Fruit fly (Drosophila melanogaster) whole organism, adult: ENCODE measurements around the gene CG14883.

Source experiments
- CG11617 ChIP-seq: fragments of 200-800 bp; sonication (Bioruptor generic); optimal IDR thresholded peaks from 2 replicates; lab custom pipeline; 2017; ENCODE audit warnings: mild to moderate bottlenecking, missing biosample characterization, missing genetic modification reagents, missing genetic modification characterization
- CG12768 ChIP-seq: fragments of 200-800 bp; sonication (Bioruptor generic); optimal IDR thresholded peaks from 2 replicates; lab custom pipeline; 2017; ENCODE audit warnings: missing biosample characterization, missing genetic modification characterization, mild to moderate bottlenecking, moderate library complexity, missing genetic modification reagents
- CG14711 ChIP-seq: fragments of 200-800 bp; sonication (Bioruptor generic); optimal IDR thresholded peaks from 2 replicates; lab custom pipeline; 2018; ENCODE audit warnings: missing biosample characterization, mild to moderate bottlenecking, missing genetic modification characterization, moderate library complexity
- CG1620 ChIP-seq: fragments of 200-800 bp; sonication (Bioruptor generic); optimal IDR thresholded peaks from 2 replicates; lab custom pipeline; 2016; ENCODE audit warnings: missing biosample characterization, missing genetic modification characterization
- CG33017 ChIP-seq: fragments of 200-800 bp; sonication (Bioruptor generic); optimal IDR thresholded peaks from 2 replicates; lab custom pipeline; 2018; ENCODE audit warnings: missing biosample characterization, mild to moderate bottlenecking, missing genetic modification characterization, moderate library complexity
- CG5204 ChIP-seq: fragments of 200-800 bp; sonication (Bioruptor generic); optimal IDR thresholded peaks from 2 replicates; lab custom pipeline; 2016; ENCODE audit warnings: missing biosample characterization, missing genetic modification characterization
- CG7045 ChIP-seq: fragments of 200-800 bp; sonication (Bioruptor generic); optimal IDR thresholded peaks from 2 replicates; lab custom pipeline; 2017; ENCODE audit warnings: missing biosample characterization, mild to moderate bottlenecking, missing genetic modification characterization
- CG7101 ChIP-seq: fragments of 200-800 bp; sonication (Bioruptor generic); optimal IDR thresholded peaks from 2 replicates; lab custom pipeline; 2018; ENCODE audit warnings: missing biosample characterization, mild to moderate bottlenecking, missing genetic modification characterization, moderate library complexity
- Clk ChIP-seq: fragments of 200-800 bp; sonication (Bioruptor generic); optimal IDR thresholded peaks from 2 replicates; lab custom pipeline; 2017; ENCODE audit warnings: missing biosample characterization, missing genetic modification characterization
- Crg-1 ChIP-seq: fragments of 200-800 bp; sonication (Bioruptor generic); optimal IDR thresholded peaks from 2 replicates; lab custom pipeline; 2016; ENCODE audit warnings: missing biosample characterization, missing genetic modification characterization
- Hr96 ChIP-seq: fragments of 200-800 bp; sonication (Bioruptor generic); optimal IDR thresholded peaks from 2 replicates; lab custom pipeline; 2016; ENCODE audit warnings: missing biosample characterization, missing genetic modification characterization
- Mnt ChIP-seq: fragments of 200-800 bp; sonication (Bioruptor generic); optimal IDR thresholded peaks from 2 replicates; lab custom pipeline; 2016; ENCODE audit warnings: missing biosample characterization, mild to moderate bottlenecking, missing genetic modification characterization
- bab1 ChIP-seq: fragments of 200-800 bp; sonication (Bioruptor generic); optimal IDR thresholded peaks from 3 replicates; lab custom pipeline; 2019; ENCODE audit warnings: missing biosample characterization, mild to moderate bottlenecking, missing genetic modification characterization, moderate library complexity
- cic ChIP-seq: fragments of 200-800 bp; sonication (Bioruptor generic); optimal IDR thresholded peaks from 2 replicates; lab custom pipeline; 2017; ENCODE audit warnings: missing biosample characterization, mild to moderate bottlenecking, missing genetic modification characterization, moderate library complexity
- cnc ChIP-seq, 2 experiments: fragments of >200 bp; optimal IDR thresholded peaks; 2 replicates each; lab custom pipeline; 2017
- kay ChIP-seq: fragments of 200-800 bp; sonication (Bioruptor generic); peaks from one replicate; lab custom pipeline; 2016; ENCODE audit warnings: missing biosample characterization, missing genetic modification characterization, borderline replicate concordance
- ovo ChIP-seq: fragments of 200-800 bp; sonication (Bioruptor generic); optimal IDR thresholded peaks from 2 replicates; lab custom pipeline; 2016; ENCODE audit warnings: missing biosample characterization, missing genetic modification characterization
- pad ChIP-seq: fragments of 200-800 bp; sonication (Bioruptor generic); optimal IDR thresholded peaks from 3 replicates; lab custom pipeline; 2017; ENCODE audit warnings: missing biosample characterization, missing genetic modification characterization, mild to moderate bottlenecking, moderate library complexity, missing genetic modification reagents
- tj ChIP-seq: fragments of 200-800 bp; sonication (Bioruptor generic); optimal IDR thresholded peaks from 3 replicates; lab custom pipeline; 2017; ENCODE audit warnings: missing biosample characterization, mild to moderate bottlenecking, missing genetic modification characterization, moderate library complexity
- toe ChIP-seq: fragments of 200-800 bp; sonication (Bioruptor generic); optimal IDR thresholded peaks from 2 replicates; lab custom pipeline; 2016; ENCODE audit warnings: missing biosample characterization, missing genetic modification characterization

CG14883 gene

dm6 chr3R:16468556-16468955 lies 12.7 kb downstream of the CG14883 start:
- no peak for TF ChIP-seq Clk (GFP tag; lab: Kevin White, UChicago)
- TF ChIP-seq bab1: no peak
- no peak for TF ChIP-seq CG7045 (GFP tag; lab: Kevin White, UChicago)
- no peak for TF ChIP-seq CG14711 (tag; lab: Kevin White, UChicago)
- TF ChIP-seq CG33017: no peak
- TF ChIP-seq Crg-1 (GFP tag; lab: Kevin White, UChicago): no peak
- TF ChIP-seq kay (GFP tag; lab: Kevin White, UChicago): no peak
- TF ChIP-seq cic (GFP tag; lab: Kevin White, UChicago): no peak
- TF ChIP-seq toe (GFP tag; lab: Kevin White, UChicago): no peak
- TF ChIP-seq pad: no peak
- no peak for TF ChIP-seq cnc (optimal IDR thresholded peaks at IDR 0.05; lab: Kevin White, UChicago)
- no peak for TF ChIP-seq CG5204
- no peak for TF ChIP-seq Mnt (GFP tag; lab: Kevin White, UChicago)
- no peak for TF ChIP-seq CG12768
- no peak for TF ChIP-seq CG7101 (tag; lab: Kevin White, UChicago)
- no peak for TF ChIP-seq Hr96

dm6 chr3R:16469501-16470263 lies 13.8 kb downstream of the CG14883 start, which contains the start of the genes CG42232 and CSN5:
Gene CG42232, minus strand, starts transcription at chr3R:16469663.
Gene CSN5, plus strand, starts transcription at chr3R:16470099.
- TF ChIP-seq CG11617 (peak; percentile 63), toe (GFP tag; lab: Kevin White, UChicago) (peak; percentile 68), CG14711 (tag; lab: Kevin White, UChicago) (peak; percentile 49), Clk (GFP tag; lab: Kevin White, UChicago) (no peak), cic (GFP tag; lab: Kevin White, UChicago) (no peak), cnc (optimal IDR thresholded peaks at IDR 0.05; lab: Kevin White, UChicago) (no peak), kay (GFP tag; lab: Kevin White, UChicago) (no peak), CG12768 (peak; percentile 35), bab1 (peak; percentile 48), Crg-1 (GFP tag; lab: Kevin White, UChicago) (no peak), pad (peak; percentile 11), Mnt (GFP tag; lab: Kevin White, UChicago) (no peak), CG7101 (tag; lab: Kevin White, UChicago) (peak; percentile 34), Hr96 (peak; percentile 31), tj (GFP tag; lab: Kevin White, UChicago) (peak; percentile 5), CG5204 (peak; percentile 53), CG7045 (GFP tag; lab: Kevin White, UChicago) (peak; percentile 31), CG33017 (no peak), ovo (GFP tag; lab: Kevin White, UChicago) (peak; percentile 23), CG1620 (GFP tag; lab: Kevin White, UChicago) (peak; percentile 40)

DNA sequence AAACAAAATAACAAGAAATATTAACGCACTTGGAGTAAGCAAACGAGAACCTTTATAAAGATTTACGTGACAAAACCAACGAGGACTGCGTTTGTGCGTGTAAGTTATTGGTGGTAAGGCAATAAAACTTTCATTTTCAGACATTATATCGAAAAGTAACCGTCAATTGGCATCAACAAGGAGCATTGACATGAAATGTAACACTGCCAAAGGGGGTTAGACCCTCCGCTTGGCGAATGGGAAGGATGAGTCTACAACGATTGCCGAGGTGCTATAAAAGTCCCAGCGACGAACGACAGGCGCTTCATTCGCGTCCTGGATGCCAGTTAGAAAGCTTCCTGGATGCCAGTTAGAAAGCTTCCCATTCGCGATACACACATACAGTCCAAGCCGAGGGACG lies 16.4 kb downstream of the CG14883 start, which contains the start of gene Gyc89Da:
Gene Gyc89Da (plus strand): TSS at position 301 of the 400 bp plus-strand sequence.
- TF ChIP-seq Hr96: no peak
- no peak for TF ChIP-seq CG7045 (GFP tag; lab: Kevin White, UChicago)
- TF ChIP-seq CG5204: no peak
- no peak for TF ChIP-seq ovo (GFP tag; lab: Kevin White, UChicago)
- TF ChIP-seq cnc (optimal IDR thresholded peaks at IDR 0.05; lab: Kevin White, UChicago): no peak
- no peak for TF ChIP-seq cic (GFP tag; lab: Kevin White, UChicago)
- TF ChIP-seq CG1620 (GFP tag; lab: Kevin White, UChicago): no peak
- no peak for TF ChIP-seq CG33017
- no peak for TF ChIP-seq Crg-1 (GFP tag; lab: Kevin White, UChicago)

DNA sequence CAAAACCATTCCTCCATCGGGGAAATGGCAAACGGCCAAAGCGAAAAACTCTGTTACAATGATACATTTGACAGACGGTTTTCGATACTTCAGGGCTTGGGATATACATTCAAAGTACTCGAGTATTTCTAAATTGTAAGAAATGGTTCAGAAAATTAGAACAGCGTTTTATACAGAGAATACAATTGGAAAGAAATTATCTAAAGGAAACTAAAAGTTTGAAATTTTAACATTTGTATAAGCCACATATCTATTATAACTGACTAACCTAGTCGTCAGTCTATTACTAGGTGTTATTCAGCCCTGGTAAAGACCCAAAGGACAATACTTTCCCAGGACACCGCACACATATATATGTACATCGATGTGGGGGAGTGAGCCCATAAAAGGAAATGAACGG lies 20.6 kb downstream of the CG14883 start:
- TF ChIP-seq tj (GFP tag; lab: Kevin White, UChicago): no peak
- no peak for TF ChIP-seq kay (GFP tag; lab: Kevin White, UChicago)
- TF ChIP-seq CG33017: no peak
- no peak for TF ChIP-seq ovo (GFP tag; lab: Kevin White, UChicago)
- no peak for TF ChIP-seq CG5204
- TF ChIP-seq Mnt (GFP tag; lab: Kevin White, UChicago): no peak
- no peak for TF ChIP-seq Clk (GFP tag; lab: Kevin White, UChicago)
- TF ChIP-seq CG12768: no peak
- no peak for TF ChIP-seq CG7045 (GFP tag; lab: Kevin White, UChicago)
- TF ChIP-seq cnc (optimal IDR thresholded peaks at IDR 0.05; lab: Kevin White, UChicago): no peak
- no peak for TF ChIP-seq toe (GFP tag; lab: Kevin White, UChicago)
- no peak for TF ChIP-seq CG7101 (tag; lab: Kevin White, UChicago)
- TF ChIP-seq Crg-1 (GFP tag; lab: Kevin White, UChicago): no peak
- no peak for TF ChIP-seq CG1620 (GFP tag; lab: Kevin White, UChicago)
- TF ChIP-seq pad: no peak
- no peak for TF ChIP-seq CG14711 (tag; lab: Kevin White, UChicago)
- no peak for TF ChIP-seq CG11617
- no peak for TF ChIP-seq bab1

dm6 chr3R:16477033-16477432 lies 21.2 kb downstream of the CG14883 start, which contains the start of gene Gyc89Db:
Gene Gyc89Db, plus strand, starts transcription at chr3R:16477110.
- TF ChIP-seq CG33017 (no peak), Mnt (GFP tag; lab: Kevin White, UChicago) (no peak), Hr96 (no peak), CG14711 (tag; lab: Kevin White, UChicago) (no peak), CG5204 (no peak)

DNA sequence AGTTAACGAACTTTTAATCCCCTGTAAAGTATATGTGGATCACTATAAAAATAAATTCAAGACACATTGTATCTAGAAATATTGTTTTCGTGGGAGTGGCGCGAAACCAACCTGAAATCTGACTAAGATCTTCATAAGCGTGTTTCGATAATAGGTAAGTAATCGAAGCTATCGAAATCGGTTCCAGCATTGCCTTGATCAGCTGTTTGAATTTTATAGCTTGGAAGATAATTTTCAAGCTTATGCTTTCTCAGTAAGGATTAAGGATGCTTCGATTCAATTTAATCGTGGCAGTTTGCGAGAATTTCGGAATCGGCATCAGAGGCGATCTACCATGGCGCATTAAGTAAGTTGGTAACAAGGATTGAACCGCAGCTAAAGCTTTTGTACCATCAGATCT lies 25.1 kb downstream of the CG14883 start, which contains the start of gene Dhfr:
Gene Dhfr (plus strand): TSS at position 173 of the 400 bp plus-strand sequence.
- TF ChIP-seq CG5204 (no peak), pad (no peak), CG7101 (tag; lab: Kevin White, UChicago) (no peak), CG1620 (GFP tag; lab: Kevin White, UChicago) (no peak), CG11617 (no peak)
